Worm (Caenorhabditis elegans) whole organism, mixed stage, embryonic: Measurements from ENCODE around the gene grl-14.
A peak's percentile ranks its signal among the peaks of the same experiment; 100 is the strongest.

Experiments
- M03D4.4 ChIP-seq: sonication (generic microtip); optimal IDR thresholded peaks from 2 replicates; lab custom pipeline; 2017; ENCODE audit warnings: mild to moderate bottlenecking, missing genetic modification characterization, missing compliant biosample characterization
- bed-3 ChIP-seq: fragments of 200-800 bp; sonication (Bioruptor generic); optimal IDR thresholded peaks from 3 replicates; lab custom pipeline; 2018; ENCODE audit warnings: mild to moderate bottlenecking, missing genetic modification characterization, moderate library complexity, missing compliant biosample characterization
- blmp-1 ChIP-seq: fragments of 150-350 bp; optimal IDR thresholded peaks from 2 replicates; lab custom pipeline; 2014; ENCODE audit warnings: missing biosample characterization, missing genetic modification characterization
- ceh-39 ChIP-seq: fragments of 150-350 bp; optimal IDR thresholded peaks from 2 replicates; lab custom pipeline; 2014; ENCODE audit warnings: missing biosample characterization, missing genetic modification characterization
- ceh-43 ChIP-seq: fragments of 200-800 bp; sonication (Bioruptor generic); optimal IDR thresholded peaks from 2 replicates; lab custom pipeline; 2018; ENCODE audit warnings: mild to moderate bottlenecking, missing genetic modification characterization, moderate library complexity, missing compliant biosample characterization
- ceh-83 ChIP-seq: fragments of 200-800 bp; sonication (Bioruptor generic); optimal IDR thresholded peaks from 2 replicates; lab custom pipeline; 2018; ENCODE audit warnings: mild to moderate bottlenecking, missing genetic modification characterization, missing compliant biosample characterization
- ces-1 ChIP-seq: fragments of 150-350 bp; optimal IDR thresholded peaks from 2 replicates; lab custom pipeline; 2014; ENCODE audit warnings: missing biosample characterization, missing genetic modification reagents, missing genetic modification characterization
- cnd-1 ChIP-seq: fragments of 200-800 bp; sonication (Bioruptor generic); optimal IDR thresholded peaks from 2 replicates; lab custom pipeline; 2018; ENCODE audit warnings: mild to moderate bottlenecking, missing genetic modification characterization, missing compliant biosample characterization
- drap-1 ChIP-seq: fragments of 200-800 bp; sonication (Bioruptor generic); optimal IDR thresholded peaks from 3 replicates; lab custom pipeline; 2018; ENCODE audit warnings: mild to moderate bottlenecking, missing genetic modification characterization, missing compliant biosample characterization
- elt-1 ChIP-seq: sonication (generic microtip); optimal IDR thresholded peaks from 2 replicates; lab custom pipeline; 2017; ENCODE audit warnings: missing genetic modification characterization, mild to moderate bottlenecking, missing compliant biosample characterization, antibody characterized with exemption, moderate library complexity, borderline replicate concordance; ENCODE audit not compliant: insufficient read depth
- ham-2 ChIP-seq: fragments of 200-800 bp; sonication (Bioruptor generic); optimal IDR thresholded peaks from 2 replicates; lab custom pipeline; 2018; ENCODE audit warnings: mild to moderate bottlenecking, missing genetic modification characterization, missing compliant biosample characterization
- hlh-1 ChIP-seq: fragments of 150-350 bp; optimal IDR thresholded peaks from 2 replicates; lab custom pipeline; 2014; ENCODE audit warnings: missing biosample characterization, missing genetic modification reagents, missing genetic modification characterization
- lin-13 ChIP-seq: fragments of 150-350 bp; optimal IDR thresholded peaks from 2 replicates; lab custom pipeline; 2014; ENCODE audit warnings: missing biosample characterization, missing genetic modification characterization
- lin-32 ChIP-seq: fragments of 200-800 bp; sonication (Bioruptor generic); optimal IDR thresholded peaks from 2 replicates; lab custom pipeline; 2018; ENCODE audit warnings: mild to moderate bottlenecking, missing genetic modification characterization, missing compliant biosample characterization
- lsy-2 ChIP-seq: fragments of 150-350 bp; optimal IDR thresholded peaks from 2 replicates; lab custom pipeline; 2014; ENCODE audit warnings: missing biosample characterization, missing genetic modification characterization
- mab-5 ChIP-seq: fragments of 150-350 bp; optimal IDR thresholded peaks from 2 replicates; lab custom pipeline; 2014; ENCODE audit warnings: missing biosample characterization, missing genetic modification characterization
- mep-1 ChIP-seq: fragments of 150-350 bp; optimal IDR thresholded peaks from 2 replicates; lab custom pipeline; 2017; ENCODE audit warnings: missing biosample characterization, missing genetic modification reagents, missing genetic modification characterization, inconsistent platforms
- mls-2 ChIP-seq: sonication (generic microtip); optimal IDR thresholded peaks from 2 replicates; lab custom pipeline; 2016; ENCODE audit warnings: mild to moderate bottlenecking, missing genetic modification characterization, moderate library complexity, missing compliant biosample characterization
- nhr-12 ChIP-seq: fragments of 150-350 bp; optimal IDR thresholded peaks from 2 replicates; lab custom pipeline; 2014; ENCODE audit warnings: missing biosample characterization, missing genetic modification characterization
- nhr-2 ChIP-seq: fragments of 150-350 bp; optimal IDR thresholded peaks from 2 replicates; lab custom pipeline; 2014; ENCODE audit warnings: missing biosample characterization, missing genetic modification characterization
- nhr-237 ChIP-seq: fragments of 150-350 bp; optimal IDR thresholded peaks from 2 replicates; lab custom pipeline; 2014; ENCODE audit warnings: missing biosample characterization, missing genetic modification characterization
- sem-2 ChIP-seq: fragments of 200-800 bp; sonication (Bioruptor generic); optimal IDR thresholded peaks from 2 replicates; lab custom pipeline; 2018; ENCODE audit warnings: mild to moderate bottlenecking, missing genetic modification characterization, missing compliant biosample characterization
- snpc-4 ChIP-seq: fragments of 150-350 bp; optimal IDR thresholded peaks from 2 replicates; lab custom pipeline; 2014; ENCODE audit warnings: missing biosample characterization, missing genetic modification characterization
- sptf-1 ChIP-seq: sonication (generic microtip); optimal IDR thresholded peaks from 2 replicates; lab custom pipeline; 2017; ENCODE audit warnings: mild to moderate bottlenecking, missing genetic modification characterization, moderate library complexity, missing compliant biosample characterization
- tbx-8 ChIP-seq: fragments of 200-800 bp; sonication (Bioruptor generic); optimal IDR thresholded peaks from 2 replicates; lab custom pipeline; 2018; ENCODE audit warnings: mild to moderate bottlenecking, missing genetic modification characterization, moderate library complexity, missing compliant biosample characterization
- unc-120 ChIP-seq: sonication (generic microtip); optimal IDR thresholded peaks from 2 replicates; lab custom pipeline; 2017; ENCODE audit warnings: missing genetic modification characterization, missing compliant biosample characterization; ENCODE audit not compliant: poor library complexity, severe bottlenecking
- unc-39 ChIP-seq: fragments of 150-350 bp; optimal IDR thresholded peaks from 2 replicates; lab custom pipeline; 2014; ENCODE audit warnings: missing biosample characterization, missing genetic modification characterization
- unc-62 ChIP-seq: fragments of 150-350 bp; optimal IDR thresholded peaks from 2 replicates; lab custom pipeline; 2014; ENCODE audit warnings: missing biosample characterization, missing genetic modification reagents, missing genetic modification characterization
- zip-8 ChIP-seq: fragments of 150-350 bp; optimal IDR thresholded peaks from 2 replicates; lab custom pipeline; 2014; ENCODE audit warnings: missing biosample characterization, missing genetic modification characterization
- ztf-11 ChIP-seq: fragments of 150-350 bp; optimal IDR thresholded peaks from 2 replicates; lab custom pipeline; 2014; ENCODE audit warnings: missing biosample characterization, missing genetic modification characterization

grl-14 gene

DNA sequence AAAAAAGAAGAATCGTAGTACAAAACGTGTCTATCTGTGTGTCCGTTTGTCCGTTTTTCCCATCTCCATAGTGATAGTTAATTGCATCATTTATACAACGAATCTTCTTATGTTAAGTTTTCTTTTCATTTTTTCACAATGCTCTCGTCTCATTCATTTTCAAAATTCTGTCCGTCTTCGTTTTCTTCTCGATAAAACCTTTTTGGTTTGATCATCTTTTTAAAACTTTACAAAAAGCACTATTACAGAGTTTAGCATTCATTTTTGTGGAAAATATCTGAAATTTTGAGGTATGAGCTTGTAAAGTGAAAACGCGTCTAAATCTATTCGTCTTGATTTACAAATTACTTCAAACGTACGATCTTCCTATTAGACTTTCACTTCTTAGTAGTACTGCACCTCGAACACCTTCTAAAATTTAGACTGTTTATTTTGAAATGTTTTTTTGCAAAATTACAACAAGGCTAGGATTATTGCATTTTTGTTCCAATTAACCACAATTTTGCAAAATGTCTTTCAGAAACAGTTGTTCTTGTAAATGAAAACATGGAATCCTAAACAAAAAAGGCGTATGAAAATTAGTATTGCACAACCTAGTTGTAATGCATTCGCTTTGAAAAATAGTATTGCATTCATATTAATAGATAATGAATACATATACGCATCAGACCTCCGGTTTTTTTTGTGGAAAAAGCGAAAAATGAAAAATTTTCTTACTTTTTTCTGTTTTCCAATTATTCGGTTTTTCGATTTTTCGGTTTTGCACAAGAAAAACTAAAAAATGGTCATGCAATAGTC, 40.1 kb upstream of the grl-14 start:
- TF ChIP-seq unc-120 (no peak), sem-2 (GFP tag; lab: Kevin White, UChicago) (no peak), unc-39 (no peak), nhr-2 (no peak), lsy-2 (no peak)

- TF ChIP-seq nhr-2 = no peak
- TF ChIP-seq hlh-1 (tag; lab: Kevin White, UChicago) = no peak
- no peak for TF ChIP-seq drap-1 (GFP tag; lab: Kevin White, UChicago)
- TF ChIP-seq M03D4.4 = no peak
- no peak for TF ChIP-seq ceh-43 (GFP tag; lab: Kevin White, UChicago)
- TF ChIP-seq mep-1 (tag; lab: Kevin White, UChicago) = no peak
- no peak for TF ChIP-seq sem-2 (GFP tag; lab: Kevin White, UChicago)
- no peak for TF ChIP-seq ces-1 (GFP tag; lab: Kevin White, UChicago)
- TF ChIP-seq cnd-1 = no peak
- TF ChIP-seq mab-5 = no peak
- no peak for TF ChIP-seq mls-2 (tag; lab: Kevin White, UChicago)
Measured at ce11 chrV:20785848-20786225, 39.5 kb upstream of the grl-14 start.

DNA sequence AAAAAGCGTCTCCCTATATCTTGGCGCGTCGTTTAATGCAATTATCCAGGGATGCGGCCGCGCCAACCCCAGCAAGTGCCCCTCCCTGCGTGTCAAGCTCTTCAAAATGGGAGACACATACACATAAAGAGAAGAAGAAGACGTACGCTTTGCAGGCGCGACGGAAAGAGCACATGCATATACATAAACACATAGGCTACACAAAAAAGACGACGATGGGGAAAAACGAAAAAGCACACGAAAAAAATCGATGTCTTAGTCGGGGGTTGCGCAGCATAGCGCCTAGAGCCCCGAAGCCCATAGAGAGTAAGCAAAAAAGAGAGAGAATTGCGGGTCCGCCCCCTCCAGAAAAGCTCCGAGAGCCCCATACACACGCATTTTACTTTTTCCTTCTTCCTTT, 36.3 kb upstream of the grl-14 start, which contains the start of gene tpan-1:
Gene tpan-1 (plus strand): TSS at position 398 of the 400 bp plus-strand sequence.
- TF ChIP-seq blmp-1 (no peak), ces-1 (GFP tag; lab: Kevin White, UChicago) (peak; percentile 88), ham-2 (GFP tag; lab: Kevin White, UChicago) (no peak), mls-2 (tag; lab: Kevin White, UChicago) (no peak), drap-1 (GFP tag; lab: Kevin White, UChicago) (peak; percentile 41)

- TF ChIP-seq sptf-1 (tag; lab: Kevin White, UChicago) (no peak), sem-2 (GFP tag; lab: Kevin White, UChicago) (no peak), ceh-39 (tag; lab: Kevin White, UChicago) (no peak), unc-62 (GFP tag; lab: Kevin White, UChicago) (no peak), zip-8 (no peak), drap-1 (GFP tag; lab: Kevin White, UChicago) (peak; percentile 39), mls-2 (tag; lab: Kevin White, UChicago) (no peak), nhr-2 (no peak)
Measured at ce11 chrV:20790011-20790410, 35.3 kb upstream of the grl-14 start, which contains the start of gene Y44A6D.1. Gene Y44A6D.1, minus strand, starts transcription at chrV:20790033.

DNA sequence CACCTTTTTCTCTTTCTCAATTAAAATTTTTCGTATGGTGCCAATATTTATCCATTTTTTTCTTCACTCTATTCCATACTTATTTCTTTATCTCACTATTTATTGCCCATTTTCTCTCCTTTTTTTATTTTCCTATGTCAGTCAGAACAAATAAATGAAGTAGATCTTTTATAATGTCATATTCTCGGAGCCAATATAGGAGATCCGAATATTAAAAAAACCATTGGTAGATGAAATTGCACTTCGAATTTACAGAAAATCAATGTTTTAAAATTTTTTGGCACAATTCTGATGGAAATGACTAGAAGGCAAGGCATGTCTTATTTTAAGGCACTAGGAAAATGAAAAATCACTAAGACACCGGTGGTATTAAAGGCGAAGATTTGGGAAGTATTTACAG, 34.7 kb upstream of the grl-14 start:
- no peak for TF ChIP-seq unc-120
- TF ChIP-seq ztf-11 = no peak
- TF ChIP-seq drap-1 (GFP tag; lab: Kevin White, UChicago) = no peak
- TF ChIP-seq nhr-12 (tag; lab: Kevin White, UChicago) = no peak
- no peak for TF ChIP-seq ceh-43 (GFP tag; lab: Kevin White, UChicago)
- TF ChIP-seq ham-2 (GFP tag; lab: Kevin White, UChicago) = no peak
- TF ChIP-seq tbx-8 (GFP tag; lab: Kevin White, UChicago) = no peak
- no peak for TF ChIP-seq hlh-1 (tag; lab: Kevin White, UChicago)
- TF ChIP-seq unc-39 = no peak
- TF ChIP-seq mab-5 = no peak
- TF ChIP-seq bed-3 (GFP tag; lab: Kevin White, UChicago) = no peak
- no peak for TF ChIP-seq sptf-1 (tag; lab: Kevin White, UChicago)
- TF ChIP-seq sem-2 (GFP tag; lab: Kevin White, UChicago) = no peak

DNA sequence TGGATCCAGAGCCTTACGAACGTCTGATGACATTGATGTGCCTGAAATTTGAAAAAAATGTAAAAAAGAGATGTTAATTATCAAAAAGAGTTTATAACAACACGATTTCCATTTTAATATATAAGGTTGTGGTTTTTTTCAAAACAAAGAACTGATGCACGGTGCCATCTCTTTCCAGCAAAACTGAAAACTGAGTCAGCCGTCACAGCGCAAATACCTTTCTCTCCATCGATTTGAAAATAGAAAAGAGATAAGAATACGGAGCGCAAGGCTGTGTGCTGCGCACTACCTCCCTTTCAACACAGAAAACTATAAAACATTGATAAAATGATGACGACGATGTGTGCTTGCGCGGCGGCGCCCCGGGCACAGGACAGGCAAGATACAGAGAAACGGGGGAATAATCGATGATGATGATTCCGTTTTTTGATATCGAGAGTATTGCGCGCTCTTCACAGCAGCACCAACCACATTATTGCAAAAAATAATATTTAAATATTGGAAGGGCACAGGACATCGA, 32.9 kb upstream of the grl-14 start, which contains the start of gene Y44A6D.3:
Gene Y44A6D.3 (minus strand): TSS at position 51 of the 520 bp plus-strand sequence.
- TF ChIP-seq M03D4.4 (no peak), mab-5 (no peak)

ce11 chrV:20793761-20794160, 31.6 kb upstream of the grl-14 start:
- no peak for TF ChIP-seq nhr-2
- TF ChIP-seq nhr-237 (tag; lab: Kevin White, UChicago) = no peak
- TF ChIP-seq drap-1 (GFP tag; lab: Kevin White, UChicago) = peak; percentile 41
- TF ChIP-seq elt-1 (tag; lab: Kevin White, UChicago) = no peak
- no peak for TF ChIP-seq ceh-39 (tag; lab: Kevin White, UChicago)
- no peak for TF ChIP-seq snpc-4
- no peak for TF ChIP-seq lin-32 (GFP tag; lab: Kevin White, UChicago)
- no peak for TF ChIP-seq unc-39
- no peak for TF ChIP-seq zip-8
- TF ChIP-seq mls-2 (tag; lab: Kevin White, UChicago) = no peak
- no peak for TF ChIP-seq tbx-8 (GFP tag; lab: Kevin White, UChicago)
- peak; percentile 93 for TF ChIP-seq hlh-1 (tag; lab: Kevin White, UChicago)
- TF ChIP-seq ces-1 (GFP tag; lab: Kevin White, UChicago) = no peak
- no peak for TF ChIP-seq ceh-83
- no peak for TF ChIP-seq lin-13 (tag; lab: Kevin White, UChicago)
- peak; percentile 72 for TF ChIP-seq unc-120
- no peak for TF ChIP-seq sem-2 (GFP tag; lab: Kevin White, UChicago)
- TF ChIP-seq unc-62 (GFP tag; lab: Kevin White, UChicago) = peak; percentile 18
